Worm (Caenorhabditis elegans) whole organism, mixed stage, embryonic: ENCODE measurements around the gene fbxc-31.

Source experiments
- ceh-39 ChIP-seq: fragments of 150-350 bp; optimal IDR thresholded peaks from 2 replicates; lab custom pipeline; 2014; ENCODE audit warnings: missing biosample characterization, missing genetic modification characterization
- ces-1 ChIP-seq: fragments of 150-350 bp; optimal IDR thresholded peaks from 2 replicates; lab custom pipeline; 2014; ENCODE audit warnings: missing biosample characterization, missing genetic modification reagents, missing genetic modification characterization
- elt-3 ChIP-seq: fragments of 150-350 bp; optimal IDR thresholded peaks from 2 replicates; lab custom pipeline; 2014; ENCODE audit warnings: missing biosample characterization, missing genetic modification characterization
- lsy-2 ChIP-seq: fragments of 150-350 bp; optimal IDR thresholded peaks from 2 replicates; lab custom pipeline; 2014; ENCODE audit warnings: missing biosample characterization, missing genetic modification characterization
- nhr-28 ChIP-seq: fragments of 150-350 bp; optimal IDR thresholded peaks from 2 replicates; lab custom pipeline; 2014; ENCODE audit warnings: missing biosample characterization, missing genetic modification characterization
- nhr-76 ChIP-seq: sonication (generic microtip); optimal IDR thresholded peaks from 2 replicates; lab custom pipeline; 2017; ENCODE audit warnings: missing biosample characterization, missing genetic modification characterization
- snpc-4 ChIP-seq: fragments of 150-350 bp; optimal IDR thresholded peaks from 2 replicates; lab custom pipeline; 2014; ENCODE audit warnings: missing biosample characterization, missing genetic modification characterization
- unc-39 ChIP-seq: fragments of 150-350 bp; optimal IDR thresholded peaks from 2 replicates; lab custom pipeline; 2014; ENCODE audit warnings: missing biosample characterization, missing genetic modification characterization
- ztf-11 ChIP-seq: fragments of 150-350 bp; optimal IDR thresholded peaks from 2 replicates; lab custom pipeline; 2014; ENCODE audit warnings: missing biosample characterization, missing genetic modification characterization

- no peak for TF ChIP-seq elt-3
- TF ChIP-seq nhr-76 (tag; lab: Kevin White, UChicago): no peak
- no peak for TF ChIP-seq ces-1
- TF ChIP-seq unc-39: no peak
- no peak for TF ChIP-seq ztf-11 (tag; lab: Kevin White, UChicago)
- TF ChIP-seq ceh-39 (tag; lab: Kevin White, UChicago): no peak
- TF ChIP-seq nhr-28: no peak
- no peak for TF ChIP-seq lsy-2 (tag; lab: Kevin White, UChicago)
- no peak for TF ChIP-seq snpc-4 (tag; lab: Kevin White, UChicago)
Observed at ce11 chrII:917324-917723, 5.5 kb downstream of the fbxc-31 start, which contains the start of gene fbxc-30.
